Worm (Caenorhabditis elegans): Measurements from ENCODE around the gene F56A8.9.

- no peak for TF ChIP-seq dao-5 (tag; optimal IDR thresholded peaks at IDR 0.05)
- no peak for TF ChIP-seq him-1 (tag; optimal IDR thresholded peaks at IDR 0.05)
Measured at ce11 chrIII:13256438-13256928, 2.0 kb downstream of the F56A8.9 start, which contains the start of gene F56A8.3.
